Fruit fly (Drosophila melanogaster) whole organism, embryonic: ENCODE measurements around the gene C901.

Source experiments
- B-H1 ChIP-seq: fragments of 200-800 bp; sonication (Bioruptor generic); IDR thresholded peaks from 3 replicates; pipeline ENCODE4 v1.3.6; 2022; ENCODE audit warnings: missing biosample characterization, missing genetic modification characterization
- CG11085 ChIP-seq: fragments of 200-800 bp; sonication (Bioruptor generic); IDR thresholded peaks from 2 replicates; pipeline ENCODE4 v1.3.6; 2022; ENCODE audit warnings: missing biosample characterization, missing genetic modification characterization
- Fer1 ChIP-seq: fragments of 200-800 bp; sonication (Bioruptor generic); optimal IDR thresholded peaks from 2 replicates; lab custom pipeline; 2017; ENCODE audit warnings: missing biosample characterization, mild to moderate bottlenecking, missing genetic modification characterization

DNA sequence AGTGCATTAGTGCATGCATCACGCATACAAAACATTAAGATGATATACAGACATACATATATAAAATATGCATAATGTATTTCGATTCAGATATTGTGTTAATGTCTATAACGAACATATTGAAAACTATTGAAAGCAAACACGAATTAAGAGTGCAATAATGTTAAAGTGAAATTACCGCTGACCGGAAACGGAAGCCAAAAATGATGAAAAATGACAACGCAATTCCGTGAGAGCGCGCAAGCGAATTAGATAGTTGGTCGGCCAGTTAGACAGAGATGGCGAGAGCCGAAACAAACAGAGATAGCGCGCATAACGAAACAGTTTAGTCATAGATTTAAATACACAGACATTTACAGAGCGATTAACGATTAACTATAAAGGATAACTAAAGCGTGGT is 44.8 kb downstream of the C901 start:
- no peak for TF ChIP-seq CG11085 (GFP tag; lab: Robert Waterston, UW)
- no peak for TF ChIP-seq Fer1 (GFP tag; lab: Kevin White, UChicago)
- TF ChIP-seq B-H1 = no peak
